Fruit fly (Drosophila melanogaster) whole organism, prepupa: Measurements from ENCODE around the gene CG42450.

ENCODE experiments used
- CG4318 ChIP-seq: fragments of 200-800 bp; sonication (Bioruptor generic); optimal IDR thresholded peaks from 3 replicates; lab custom pipeline; 2017; ENCODE audit warnings: missing biosample characterization, mild to moderate bottlenecking, missing genetic modification characterization
- vri ChIP-seq: fragments of 200-800 bp; sonication (Bioruptor generic); optimal IDR thresholded peaks from 3 replicates; lab custom pipeline; 2016; ENCODE audit warnings: missing biosample characterization, mild to moderate bottlenecking, missing genetic modification characterization

dm6 chrX:18788143-18788745 lies 24.9 kb upstream of the CG42450 start, which contains the start of the genes CG6961 and S6KL:
- TF ChIP-seq vri (GFP tag; lab: Kevin White, UChicago) (peak; percentile 63), CG4318 (GFP tag; lab: Kevin White, UChicago) (no peak)
